Fruit fly (Drosophila melanogaster) whole organism, embryonic: ENCODE data around the gene CG5071.

Source experiments
- Ada2b ChIP-seq: fragments of 200-800 bp; sonication (Bioruptor generic); IDR thresholded peaks from 2 replicates; pipeline ENCODE4 v1.3.6; 2022; ENCODE audit warnings: missing biosample characterization, missing genetic modification characterization
- Atf-2 ChIP-seq: fragments of 200-800 bp; sonication (Bioruptor generic); optimal IDR thresholded peaks from 2 replicates; lab custom pipeline; 2016; ENCODE audit warnings: missing biosample characterization, missing genetic modification characterization
- B-H1 ChIP-seq: fragments of 200-800 bp; sonication (Bioruptor generic); IDR thresholded peaks from 3 replicates; pipeline ENCODE4 v1.3.6; 2022; ENCODE audit warnings: missing biosample characterization, missing genetic modification characterization
- BtbVII ChIP-seq: fragments of 200-800 bp; sonication (Bioruptor generic); optimal IDR thresholded peaks from 3 replicates; lab custom pipeline; 2017; ENCODE audit warnings: missing biosample characterization, mild to moderate bottlenecking, missing genetic modification characterization
- CG10654 ChIP-seq: fragments of 200-800 bp; sonication (Bioruptor generic); optimal IDR thresholded peaks from 2 replicates; lab custom pipeline; 2016; ENCODE audit warnings: missing biosample characterization, missing genetic modification characterization
- CG10979 ChIP-seq: fragments of 200-800 bp; sonication (Bioruptor generic); optimal IDR thresholded peaks from 2 replicates; lab custom pipeline; 2018; ENCODE audit warnings: missing biosample characterization, mild to moderate bottlenecking, missing genetic modification characterization, moderate library complexity
- CG12071 ChIP-seq: fragments of 200-800 bp; sonication (Bioruptor generic); optimal IDR thresholded peaks from 3 replicates; lab custom pipeline; 2018; ENCODE audit warnings: missing biosample characterization, mild to moderate bottlenecking, missing genetic modification characterization
- CG12769 ChIP-seq: fragments of 200-800 bp; sonication (Bioruptor generic); optimal IDR thresholded peaks from 2 replicates; lab custom pipeline; 2019; ENCODE audit warnings: missing biosample characterization, mild to moderate bottlenecking, missing genetic modification characterization, moderate library complexity
- CG13624 ChIP-seq: fragments of 200-800 bp; sonication (Bioruptor generic); optimal IDR thresholded peaks from 2 replicates; lab custom pipeline; 2016; ENCODE audit warnings: missing biosample characterization, missing genetic modification characterization
- CG14050 ChIP-seq: fragments of 200-800 bp; sonication (Bioruptor generic); IDR thresholded peaks from 3 replicates; pipeline ENCODE4 v1.3.6; 2022; ENCODE audit warnings: missing biosample characterization, missing genetic modification characterization
- CG15479 ChIP-seq: fragments of 200-800 bp; sonication (Bioruptor generic); optimal IDR thresholded peaks from 3 replicates; lab custom pipeline; 2019; ENCODE audit warnings: missing biosample characterization, mild to moderate bottlenecking, missing genetic modification characterization, moderate library complexity
- CG18262 ChIP-seq: fragments of 200-800 bp; optimal IDR thresholded peaks from 3 replicates; lab custom pipeline; 2019; ENCODE audit warnings: missing biosample characterization, mild to moderate bottlenecking, missing genetic modification characterization, moderate library complexity
- CG1832 ChIP-seq: fragments of 200-800 bp; sonication (Bioruptor generic); optimal IDR thresholded peaks from 2 replicates; lab custom pipeline; 2017; ENCODE audit warnings: missing biosample characterization, mild to moderate bottlenecking, missing genetic modification characterization, inconsistent platforms
- CG31224 ChIP-seq: fragments of 200-800 bp; sonication (Bioruptor generic); IDR thresholded peaks from 2 replicates; pipeline ENCODE4 v1.3.6; 2022; ENCODE audit warnings: missing biosample characterization, missing genetic modification characterization
- CG31441 ChIP-seq: fragments of 200-800 bp; sonication (Bioruptor generic); IDR thresholded peaks from 2 replicates; pipeline ENCODE4 v1.3.6; 2022; ENCODE audit warnings: missing biosample characterization, missing genetic modification characterization
- CG4404 ChIP-seq: fragments of 200-800 bp; sonication (Bioruptor generic); IDR thresholded peaks from 2 replicates; pipeline ENCODE4 v1.3.6; 2022; ENCODE audit warnings: missing biosample characterization, missing genetic modification characterization
- CG4424 ChIP-seq: fragments of 200-800 bp; sonication (Bioruptor generic); optimal IDR thresholded peaks from 3 replicates; lab custom pipeline; 2016; ENCODE audit warnings: missing biosample characterization, missing genetic modification characterization
- CG9932 ChIP-seq: fragments of 200-800 bp; sonication (Bioruptor generic); IDR thresholded peaks from 2 replicates; pipeline ENCODE4 v1.3.6; 2022; ENCODE audit warnings: missing biosample characterization, missing genetic modification characterization
- Chrac-16 ChIP-seq: fragments of 200-800 bp; sonication (Bioruptor generic); optimal IDR thresholded peaks from 3 replicates; lab custom pipeline; 2016; ENCODE audit warnings: missing biosample characterization, missing genetic modification characterization
- Dfd ChIP-seq, 2 experiments: fragments of >200 bp; optimal IDR thresholded peaks; 2 replicates each; lab custom pipeline; 2017; ENCODE audit warnings: missing biosample characterization in 2 of 2, missing genetic modification characterization in 2 of 2
- Gug ChIP-seq: fragments of 200-800 bp; sonication (Bioruptor generic); IDR thresholded peaks from 4 replicates; pipeline ENCODE4 v1.3.6; 2022; ENCODE audit warnings: missing biosample characterization, missing genetic modification characterization
- Hey ChIP-seq: fragments of 200-800 bp; sonication (Bioruptor generic); optimal IDR thresholded peaks from 3 replicates; lab custom pipeline; 2018; ENCODE audit warnings: missing biosample characterization, mild to moderate bottlenecking, missing genetic modification characterization
- Hr3 ChIP-seq: fragments of 200-800 bp; sonication (Bioruptor generic); optimal IDR thresholded peaks from 3 replicates; lab custom pipeline; 2016; ENCODE audit warnings: missing biosample characterization, missing genetic modification characterization
- Med ChIP-seq: fragments of 200-800 bp; sonication (Bioruptor generic); peaks from one replicate; lab custom pipeline; 2016; ENCODE audit warnings: missing biosample characterization, missing genetic modification characterization, mild to moderate bottlenecking, inconsistent platforms, moderate library complexity
- NFAT ChIP-seq: fragments of 200-800 bp; sonication (Bioruptor generic); IDR thresholded peaks from 2 replicates; pipeline ENCODE4 v1.3.6; 2022; ENCODE audit warnings: missing biosample characterization, missing genetic modification characterization
- Usf ChIP-seq: fragments of 200-800 bp; sonication (Bioruptor generic); optimal IDR thresholded peaks from 2 replicates; lab custom pipeline; 2017; ENCODE audit warnings: missing genotype, missing biosample characterization, missing genetic modification characterization
- Xrp1 ChIP-seq: fragments of 200-800 bp; sonication (Bioruptor generic); IDR thresholded peaks from 2 replicates; pipeline ENCODE4 v1.3.6; 2022; ENCODE audit warnings: missing biosample characterization, missing genetic modification characterization
- ase ChIP-seq: fragments of 200-800 bp; sonication (Bioruptor generic); IDR thresholded peaks from 3 replicates; pipeline ENCODE4 v1.3.6; 2022; ENCODE audit warnings: missing biosample characterization, missing genetic modification characterization
- chinmo ChIP-seq: fragments of 200-800 bp; sonication (Bioruptor generic); IDR thresholded peaks from 4 replicates; pipeline ENCODE4 v1.3.6; 2022; ENCODE audit warnings: missing biosample characterization, missing genetic modification characterization; ENCODE audit not compliant: partially characterized antibody
- corto ChIP-seq: fragments of 200-800 bp; sonication (Bioruptor generic); optimal IDR thresholded peaks from 2 replicates; lab custom pipeline; 2016; ENCODE audit warnings: missing biosample characterization, mild to moderate bottlenecking, missing genetic modification characterization, moderate library complexity
- crol ChIP-seq: fragments of 200-800 bp; sonication (Bioruptor generic); IDR thresholded peaks from 2 replicates; pipeline ENCODE4 v1.3.6; 2022; ENCODE audit warnings: missing biosample characterization, missing genetic modification characterization
- cwo ChIP-seq: fragments of 200-800 bp; sonication (Bioruptor generic); optimal IDR thresholded peaks from 3 replicates; lab custom pipeline; 2017; ENCODE audit warnings: missing biosample characterization, missing genetic modification characterization, mild to moderate bottlenecking, moderate library complexity, missing genetic modification reagents
- dm ChIP-seq: fragments of 200-800 bp; sonication (Bioruptor generic); optimal IDR thresholded peaks from 3 replicates; lab custom pipeline; 2016; ENCODE audit warnings: missing biosample characterization, missing genetic modification characterization
- eve ChIP-seq, 2 experiments: fragments of >200 bp; optimal IDR thresholded peaks; 2 replicates each; lab custom pipeline; 2017; ENCODE audit warnings: missing biosample characterization in 2 of 2, missing genetic modification characterization in 2 of 2
- gcm ChIP-seq: fragments of 200-800 bp; sonication (Bioruptor generic); optimal IDR thresholded peaks from 2 replicates; lab custom pipeline; 2019; ENCODE audit warnings: missing biosample characterization, mild to moderate bottlenecking, missing genetic modification characterization, moderate library complexity
- gem ChIP-seq: fragments of 200-800 bp; sonication (Bioruptor generic); optimal IDR thresholded peaks from 2 replicates; lab custom pipeline; 2019; ENCODE audit warnings: missing biosample characterization, mild to moderate bottlenecking, missing genetic modification characterization, moderate library complexity
- grau ChIP-seq: fragments of 200-800 bp; optimal IDR thresholded peaks from 3 replicates; lab custom pipeline; 2019; ENCODE audit warnings: missing biosample characterization, mild to moderate bottlenecking, missing genetic modification characterization, moderate library complexity
- inv ChIP-seq: fragments of 200-800 bp; sonication (Bioruptor generic); IDR thresholded peaks from 2 replicates; pipeline ENCODE4 v1.3.6; 2022; ENCODE audit warnings: missing biosample characterization, missing genetic modification characterization; ENCODE audit not compliant: partially characterized antibody
- lbe ChIP-seq: fragments of 200-800 bp; sonication (Bioruptor generic); optimal IDR thresholded peaks from 2 replicates; lab custom pipeline; 2016; ENCODE audit warnings: missing biosample characterization, mild to moderate bottlenecking, missing genetic modification characterization
- lmd ChIP-seq: fragments of 200-800 bp; sonication (Bioruptor generic); IDR thresholded peaks from 2 replicates; pipeline ENCODE4 v1.3.6; 2022; ENCODE audit warnings: missing biosample characterization, missing genetic modification characterization
- nom ChIP-seq: fragments of 200-800 bp; sonication (Bioruptor generic); optimal IDR thresholded peaks from 2 replicates; lab custom pipeline; 2017; ENCODE audit warnings: missing biosample characterization, missing genetic modification characterization, mild to moderate bottlenecking, moderate library complexity, missing genetic modification reagents
- onecut ChIP-seq: fragments of 200-800 bp; sonication (Bioruptor generic); IDR thresholded peaks from 2 replicates; pipeline ENCODE4 v1.3.6; 2022; ENCODE audit warnings: missing biosample characterization, missing genetic modification characterization
- org-1 ChIP-seq: fragments of 200-800 bp; sonication (Bioruptor generic); optimal IDR thresholded peaks from 2 replicates; lab custom pipeline; 2017; ENCODE audit warnings: missing biosample characterization, missing genetic modification characterization
- ranshi ChIP-seq: fragments of 200-800 bp; sonication (Bioruptor generic); IDR thresholded peaks from 2 replicates; pipeline ENCODE4 v1.3.6; 2022; ENCODE audit warnings: missing biosample characterization, missing genetic modification characterization
- row ChIP-seq: fragments of 200-800 bp; sonication (Bioruptor generic); IDR thresholded peaks from 3 replicates; pipeline ENCODE4 v1.3.6; 2022; ENCODE audit warnings: missing biosample characterization, missing genetic modification characterization
- sens ChIP-seq: fragments of 200-800 bp; sonication (Bioruptor generic); peaks from one replicate; lab custom pipeline; 2016; ENCODE audit warnings: missing biosample characterization, missing genetic modification characterization
- vvl ChIP-seq: fragments of 200-800 bp; sonication (Bioruptor generic); IDR thresholded peaks from 2 replicates; pipeline ENCODE4 v1.3.6; 2022; ENCODE audit warnings: missing biosample characterization, missing genetic modification characterization
- wor ChIP-seq: fragments of 200-800 bp; sonication (Bioruptor generic); IDR thresholded peaks from 2 replicates; pipeline ENCODE4 v1.3.6; 2022; ENCODE audit warnings: missing biosample characterization, missing genetic modification characterization
- zf30C ChIP-seq: fragments of 200-800 bp; sonication (Bioruptor generic); optimal IDR thresholded peaks from 3 replicates; lab custom pipeline; 2018; ENCODE audit warnings: missing biosample characterization, mild to moderate bottlenecking, missing genetic modification characterization

CG5071 gene

DNA sequence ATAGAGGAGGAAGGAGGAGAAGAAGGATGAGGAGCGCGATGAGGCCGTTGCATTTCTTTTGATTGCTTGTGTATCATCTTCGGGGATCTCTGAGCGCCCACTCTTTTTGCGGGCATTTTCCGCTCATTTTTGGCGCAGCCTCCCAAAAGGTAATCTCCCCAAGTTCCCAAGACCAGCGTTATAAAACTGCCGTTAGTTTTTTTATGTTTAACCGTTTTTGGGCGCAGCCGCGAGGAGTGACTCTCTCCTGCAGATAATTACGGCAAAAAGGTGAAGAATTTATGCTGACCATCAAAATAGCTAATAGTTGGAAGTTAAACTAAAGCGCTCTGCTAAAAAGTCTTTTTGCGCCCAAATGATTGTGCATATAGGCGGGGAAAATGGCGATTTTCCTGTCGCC is 20.2 kb downstream of the CG5071 start:
- TF ChIP-seq eve (GFP tag; optimal IDR thresholded peaks at IDR 0.05; lab: Kevin White, UChicago) = no peak

- TF ChIP-seq cwo (no peak), CG9932 (GFP tag; lab: Robert Waterston, UW) (no peak), CG10979 (tag; lab: Kevin White, UChicago) (peak; percentile 0), chinmo (GFP tag; lab: Robert Waterston, UW) (0 out of 4 replicates have a peak, but pooled peaks have one; percentile 42), CG1832 (GFP tag; lab: Kevin White, UChicago) (no peak), sens (GFP tag; lab: Kevin White, UChicago) (peak; percentile 78), CG15479 (GFP tag; lab: Kevin White, UChicago) (no peak), BtbVII (GFP tag; lab: Kevin White, UChicago) (no peak), gem (peak; percentile 25), B-H1 (GFP tag; lab: Robert Waterston, UW) (no peak), Med (GFP tag; lab: Kevin White, UChicago) (peak; percentile 44), nom (GFP tag; lab: Kevin White, UChicago) (peak; percentile 2), lbe (peak; percentile 56), zf30C (GFP tag; lab: Kevin White, UChicago) (peak; percentile 60), Xrp1 (GFP tag; lab: Robert Waterston, UW) (0 out of 2 replicates have a peak, but pooled peaks have one; percentile 21), Hey (no peak), CG31441 (no peak)
Measured at dm6 chr3R:25638961-25639360, 20.7 kb downstream of the CG5071 start.

DNA sequence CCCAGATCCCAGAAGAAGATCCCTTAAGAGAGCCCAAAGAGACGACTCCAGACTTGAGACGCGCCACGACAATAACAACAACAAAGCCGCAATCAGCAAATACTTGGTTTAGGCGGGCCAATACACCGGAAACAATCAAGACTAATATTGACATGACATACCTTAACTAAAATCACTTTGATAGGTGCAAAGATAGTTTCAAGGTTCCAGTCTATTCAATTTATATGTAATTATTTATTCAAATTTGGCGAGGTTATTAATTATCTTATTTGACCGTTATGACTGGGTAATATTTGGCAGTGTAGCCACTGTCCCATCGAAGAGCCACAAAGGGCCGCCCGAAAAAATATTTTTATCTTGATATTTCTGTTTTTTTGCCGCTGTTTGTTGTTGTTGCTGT is 22.2 kb downstream of the CG5071 start:
- TF ChIP-seq CG18262 (tag; lab: Kevin White, UChicago) = peak; percentile 73
- no peak for TF ChIP-seq ranshi (GFP tag; lab: Robert Waterston, UW)
- TF ChIP-seq Usf = peak; percentile 13
- peak; percentile 60 for TF ChIP-seq CG4424 (GFP tag; lab: Kevin White, UChicago)
- TF ChIP-seq crol (GFP tag; lab: Robert Waterston, UW) = no peak
- no peak for TF ChIP-seq Atf-2 (GFP tag; lab: Kevin White, UChicago)
- peak; percentile 23 for TF ChIP-seq Hr3 (GFP tag; lab: Kevin White, UChicago)
- no peak for TF ChIP-seq Dfd (GFP tag; optimal IDR thresholded peaks at IDR 0.05; lab: Kevin White, UChicago)
- TF ChIP-seq CG4404 (GFP tag; lab: Robert Waterston, UW) = peak; percentile 75
- no peak for TF ChIP-seq inv
- 0 out of 2 replicates have a peak, but pooled peaks have one; percentile 18 for TF ChIP-seq onecut (GFP tag; lab: Robert Waterston, UW)
- 0 out of 2 replicates have a peak, but pooled peaks have one; percentile 31 for TF ChIP-seq NFAT
- peak; percentile 65; the same call in 1 of the 2 replicates for TF ChIP-seq Ada2b (GFP tag; lab: Robert Waterston, UW)
- TF ChIP-seq Gug = peak; percentile 3; the same call in 1 of the 4 replicates
- TF ChIP-seq wor (GFP tag; lab: Robert Waterston, UW) = 0 out of 2 replicates have a peak, but pooled peaks have one; percentile 11
- TF ChIP-seq Chrac-16 (GFP tag; lab: Kevin White, UChicago) = peak; percentile 41
- TF ChIP-seq CG13624 (GFP tag; lab: Kevin White, UChicago) = no peak
- TF ChIP-seq dm (GFP tag; lab: Kevin White, UChicago) = no peak
- peak; percentile 38 for TF ChIP-seq CG10654 (GFP tag; lab: Kevin White, UChicago)
- TF ChIP-seq CG14050 = peak; percentile 26; the same call in 2 of the 3 replicates
- TF ChIP-seq grau (tag; lab: Kevin White, UChicago) = peak; percentile 57
- peak; percentile 51 for TF ChIP-seq lmd
- peak; percentile 64 for TF ChIP-seq vvl
- peak; percentile 70 for TF ChIP-seq row (GFP tag; lab: Robert Waterston, UW)
- peak; percentile 29 for TF ChIP-seq CG12769 (tag; lab: Kevin White, UChicago)
- peak; percentile 24 for TF ChIP-seq CG12071 (GFP tag; lab: Kevin White, UChicago)
- peak; percentile 30 for TF ChIP-seq gcm (GFP tag; lab: Kevin White, UChicago)
- TF ChIP-seq CG31224 = no peak
- TF ChIP-seq ase = peak; percentile 47; the same call in 1 of the 3 replicates
- peak; percentile 96 for TF ChIP-seq corto (GFP tag; lab: Kevin White, UChicago)
- TF ChIP-seq org-1 (GFP tag; lab: Kevin White, UChicago) = peak; percentile 35
